Worm (Caenorhabditis elegans): ENCODE measurements around the gene mon-2.

DNA sequence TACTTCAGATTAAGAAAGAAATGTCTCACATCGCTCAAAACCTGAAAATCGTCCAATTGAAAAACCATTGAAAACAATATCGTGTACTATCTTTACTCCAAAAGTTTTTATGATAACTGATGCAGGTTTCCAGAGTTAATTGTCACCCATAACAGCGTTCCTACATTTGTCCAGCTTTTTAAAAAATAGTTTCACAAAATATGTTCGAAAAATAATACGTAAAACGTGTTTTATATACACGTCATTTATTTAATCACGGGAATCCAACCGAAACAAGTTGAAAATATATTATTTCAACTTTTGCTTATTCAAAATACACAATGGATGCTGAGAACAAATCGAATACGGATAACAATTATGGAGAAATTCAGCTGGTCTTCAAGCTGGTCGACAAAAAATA is 21.1 kb upstream of the mon-2 start, which contains the start of gene K08E4.7:
- TF ChIP-seq hlh-26 (GFP tag; conservative IDR thresholded peaks at IDR 0.05): no peak
- TF ChIP-seq ama-1 (optimal IDR thresholded peaks at IDR 0.05): no peak
- TF ChIP-seq ama-1 (GFP tag; optimal IDR thresholded peaks at IDR 0.05): no peak
- TF ChIP-seq lin-54 (GFP tag; optimal IDR thresholded peaks at IDR 0.05): no peak
- no peak for TF ChIP-seq cebp-1 (GFP tag; IDR thresholded peaks at IDR 0.05)
- TF ChIP-seq cebp-1 (tag; optimal IDR thresholded peaks at IDR 0.05): no peak
- TF ChIP-seq snpc-4 (GFP tag; optimal IDR thresholded peaks at IDR 0.05): no peak
- TF ChIP-seq snpc-4 (tag; optimal IDR thresholded peaks at IDR 0.05): no peak
- no peak for TF ChIP-seq akir-1 (GFP tag; optimal IDR thresholded peaks at IDR 0.05)
- TF ChIP-seq lsy-27 (tag; optimal IDR thresholded peaks at IDR 0.05; ENCODE audit: borderline replicate concordance, insufficient read depth): no peak
- TF ChIP-seq F22D6.2 (tag; optimal IDR thresholded peaks at IDR 0.05): no peak
- TF ChIP-seq chd-7 (tag; optimal IDR thresholded peaks at IDR 0.05): no peak
- TF ChIP-seq mes-4 (tag; optimal IDR thresholded peaks at IDR 0.05): no peak
